Fruit fly (Drosophila melanogaster) whole organism, embryonic: ENCODE results near the gene CG14154.

Experiments
- Adf1 ChIP-seq: fragments of 200-800 bp; sonication (Bioruptor generic); IDR thresholded peaks from 2 replicates; pipeline ENCODE4 v1.3.6; 2022; ENCODE audit warnings: missing biosample characterization, missing genetic modification characterization
- Asciz ChIP-seq: fragments of 200-800 bp; sonication (Bioruptor generic); optimal IDR thresholded peaks from 2 replicates; lab custom pipeline; 2017; ENCODE audit warnings: missing biosample characterization, mild to moderate bottlenecking, missing genetic modification characterization, missing genetic modification reagents
- BtbVII ChIP-seq: fragments of 200-800 bp; sonication (Bioruptor generic); optimal IDR thresholded peaks from 3 replicates; lab custom pipeline; 2017; ENCODE audit warnings: missing biosample characterization, mild to moderate bottlenecking, missing genetic modification characterization
- CG10147 ChIP-seq: fragments of 200-800 bp; sonication (Bioruptor generic); optimal IDR thresholded peaks from 2 replicates; lab custom pipeline; 2019; ENCODE audit warnings: missing biosample characterization, mild to moderate bottlenecking, missing genetic modification characterization, moderate library complexity
- CG10267 ChIP-seq: fragments of 200-800 bp; sonication (Bioruptor generic); optimal IDR thresholded peaks from 2 replicates; lab custom pipeline; 2018; ENCODE audit warnings: missing biosample characterization, mild to moderate bottlenecking, missing genetic modification characterization, moderate library complexity
- CG11695 ChIP-seq: fragments of 200-800 bp; sonication (Bioruptor generic); IDR thresholded peaks from 3 replicates; pipeline ENCODE4 v1.3.6; 2022; ENCODE audit warnings: missing biosample characterization, missing genetic modification characterization
- CG12071 ChIP-seq: fragments of 200-800 bp; sonication (Bioruptor generic); optimal IDR thresholded peaks from 3 replicates; lab custom pipeline; 2018; ENCODE audit warnings: missing biosample characterization, mild to moderate bottlenecking, missing genetic modification characterization
- CG12155 ChIP-seq: fragments of 200-800 bp; sonication (Bioruptor generic); optimal IDR thresholded peaks from 3 replicates; lab custom pipeline; 2016; ENCODE audit warnings: missing biosample characterization, missing genetic modification characterization
- CG12744 ChIP-seq: fragments of 200-800 bp; sonication (Bioruptor generic); optimal IDR thresholded peaks from 2 replicates; lab custom pipeline; 2016; ENCODE audit warnings: missing biosample characterization, missing genetic modification characterization
- CG12942 ChIP-seq: fragments of 200-800 bp; sonication (Bioruptor generic); optimal IDR thresholded peaks from 3 replicates; lab custom pipeline; 2016; ENCODE audit warnings: missing biosample characterization, missing genetic modification characterization
- CG14710 ChIP-seq: fragments of 200-800 bp; sonication (Bioruptor generic); optimal IDR thresholded peaks from 3 replicates; lab custom pipeline; 2019; ENCODE audit warnings: missing biosample characterization, mild to moderate bottlenecking, missing genetic modification characterization, moderate library complexity
- CG15601 ChIP-seq: fragments of 200-800 bp; sonication (Bioruptor generic); optimal IDR thresholded peaks from 3 replicates; lab custom pipeline; 2019; ENCODE audit warnings: missing biosample characterization, mild to moderate bottlenecking, missing genetic modification characterization, moderate library complexity
- CG1602 ChIP-seq: fragments of 200-800 bp; sonication (Bioruptor generic); optimal IDR thresholded peaks from 3 replicates; lab custom pipeline; 2016; ENCODE audit warnings: missing biosample characterization, missing genetic modification characterization
- CG1792 ChIP-seq: fragments of 200-800 bp; sonication (Bioruptor generic); optimal IDR thresholded peaks from 2 replicates; lab custom pipeline; 2016; ENCODE audit warnings: missing biosample characterization, missing genetic modification characterization
- CG30020 ChIP-seq: fragments of 200-800 bp; optimal IDR thresholded peaks from 2 replicates; lab custom pipeline; 2019; ENCODE audit warnings: missing biosample characterization, mild to moderate bottlenecking, missing genetic modification characterization, moderate library complexity
- CG3281 ChIP-seq: fragments of 200-800 bp; sonication (Bioruptor generic); optimal IDR thresholded peaks from 3 replicates; lab custom pipeline; 2017; ENCODE audit warnings: missing biosample characterization, mild to moderate bottlenecking, missing genetic modification characterization
- CG33557 ChIP-seq: fragments of 200-800 bp; sonication (Bioruptor generic); optimal IDR thresholded peaks from 2 replicates; lab custom pipeline; 2019; ENCODE audit warnings: missing biosample characterization, mild to moderate bottlenecking, missing genetic modification characterization, moderate library complexity
- CG7786 ChIP-seq: fragments of 200-800 bp; sonication (Bioruptor generic); optimal IDR thresholded peaks from 2 replicates; lab custom pipeline; 2016; ENCODE audit warnings: missing biosample characterization, missing genetic modification characterization
- CG9817 ChIP-seq: fragments of 200-800 bp; sonication (Bioruptor generic); optimal IDR thresholded peaks from 2 replicates; lab custom pipeline; 2018; ENCODE audit warnings: missing biosample characterization, mild to moderate bottlenecking, missing genetic modification characterization, moderate library complexity
- CG9876 ChIP-seq: fragments of 200-800 bp; sonication (Bioruptor generic); optimal IDR thresholded peaks from 2 replicates; lab custom pipeline; 2016; ENCODE audit warnings: missing biosample characterization, missing genetic modification characterization
- Doc3 ChIP-seq: fragments of 200-800 bp; sonication (Bioruptor generic); IDR thresholded peaks from 3 replicates; pipeline ENCODE4 v1.3.6; 2022; ENCODE audit warnings: missing biosample characterization, missing genetic modification characterization; ENCODE audit not compliant: partially characterized antibody
- HLH54F ChIP-seq: fragments of 200-800 bp; sonication (Bioruptor generic); optimal IDR thresholded peaks from 3 replicates; lab custom pipeline; 2016; ENCODE audit warnings: missing biosample characterization, missing genetic modification characterization
- Hmr ChIP-seq: fragments of 200-800 bp; sonication (Bioruptor generic); optimal IDR thresholded peaks from 3 replicates; lab custom pipeline; 2017; ENCODE audit warnings: mild to moderate bottlenecking, missing biosample characterization, missing genetic modification reagents, missing genetic modification characterization
- Hr3 ChIP-seq: fragments of 200-800 bp; sonication (Bioruptor generic); optimal IDR thresholded peaks from 3 replicates; lab custom pipeline; 2016; ENCODE audit warnings: missing biosample characterization, missing genetic modification characterization
- Max ChIP-seq: fragments of 200-800 bp; sonication (Bioruptor generic); optimal IDR thresholded peaks from 2 replicates; lab custom pipeline; 2016; ENCODE audit warnings: missing biosample characterization, mild to moderate bottlenecking, missing genetic modification characterization
- Sox102F ChIP-seq: fragments of 200-800 bp; sonication (Bioruptor generic); optimal IDR thresholded peaks from 2 replicates; lab custom pipeline; 2018; ENCODE audit warnings: missing biosample characterization, mild to moderate bottlenecking, missing genetic modification characterization, moderate library complexity
- bab2 ChIP-seq: fragments of 200-800 bp; sonication (Bioruptor generic); optimal IDR thresholded peaks from 2 replicates; lab custom pipeline; 2016; ENCODE audit warnings: missing biosample characterization, missing genetic modification characterization
- bigmax ChIP-seq: fragments of 200-800 bp; sonication (Bioruptor generic); optimal IDR thresholded peaks from 2 replicates; lab custom pipeline; 2018; ENCODE audit warnings: missing biosample characterization, mild to moderate bottlenecking, missing genetic modification characterization
- bsh ChIP-seq, 2 experiments: fragments of 200-800 bp; sonication (Bioruptor generic); optimal IDR thresholded peaks; 2 replicates each; lab custom pipeline; 2017 to 2018; ENCODE audit warnings: mild to moderate bottlenecking in 2 of 2, missing biosample characterization in 2 of 2, missing genetic modification characterization in 2 of 2, moderate library complexity in 1 of 2
- dati ChIP-seq: fragments of 200-800 bp; sonication (Bioruptor generic); IDR thresholded peaks from 2 replicates; pipeline ENCODE4 v1.3.6; 2022; ENCODE audit warnings: missing biosample characterization, missing genetic modification characterization
- dysf ChIP-seq: fragments of 200-800 bp; sonication (Bioruptor generic); IDR thresholded peaks from 3 replicates; pipeline ENCODE4 v1.3.6; 2022; ENCODE audit warnings: missing biosample characterization, missing genetic modification characterization
- exex ChIP-seq: fragments of 200-800 bp; sonication (Bioruptor generic); optimal IDR thresholded peaks from 4 replicates; lab custom pipeline; 2018; ENCODE audit warnings: missing biosample characterization, mild to moderate bottlenecking, missing genetic modification characterization, moderate library complexity
- grau ChIP-seq: fragments of 200-800 bp; optimal IDR thresholded peaks from 3 replicates; lab custom pipeline; 2019; ENCODE audit warnings: missing biosample characterization, mild to moderate bottlenecking, missing genetic modification characterization, moderate library complexity
- jigr1 ChIP-seq: fragments of 200-800 bp; sonication (Bioruptor generic); IDR thresholded peaks from 3 replicates; pipeline ENCODE4 v1.3.6; 2022; ENCODE audit warnings: missing biosample characterization, missing genetic modification characterization
- pb ChIP-seq: fragments of 200-800 bp; sonication (Bioruptor generic); optimal IDR thresholded peaks from 3 replicates; lab custom pipeline; 2016; ENCODE audit warnings: missing biosample characterization, missing genetic modification characterization
- peb ChIP-seq: fragments of 200-800 bp; sonication (Bioruptor generic); IDR thresholded peaks from 2 replicates; pipeline ENCODE4 v1.3.6; 2022; ENCODE audit warnings: missing biosample characterization, missing genetic modification characterization
- phol ChIP-seq: fragments of 200-800 bp; sonication (Bioruptor generic); optimal IDR thresholded peaks from 3 replicates; lab custom pipeline; 2018; ENCODE audit warnings: missing biosample characterization, mild to moderate bottlenecking, missing genetic modification characterization, moderate library complexity
- ranshi ChIP-seq: fragments of 200-800 bp; sonication (Bioruptor generic); IDR thresholded peaks from 2 replicates; pipeline ENCODE4 v1.3.6; 2022; ENCODE audit warnings: missing biosample characterization, missing genetic modification characterization
- sc ChIP-seq, 3 experiments: fragments of >200 bp in 2 of 3; fragments of 200-800 bp in 1 of 3; sonication (Bioruptor generic) in 1 of 3; optimal IDR thresholded peaks; 2 replicates in 2 of 3; 3 replicates in 1 of 3; lab custom pipeline; 2017; ENCODE audit warnings: mild to moderate bottlenecking in 1 of 3, missing biosample characterization in 1 of 3, missing genetic modification characterization in 1 of 3, missing genetic modification reagents in 1 of 3
- sd ChIP-seq: fragments of 200-800 bp; sonication (Bioruptor generic); optimal IDR thresholded peaks from 3 replicates; lab custom pipeline; 2018; ENCODE audit warnings: missing biosample characterization, mild to moderate bottlenecking, missing genetic modification characterization, moderate library complexity
- sima ChIP-seq: fragments of 200-800 bp; sonication (Bioruptor generic); optimal IDR thresholded peaks from 2 replicates; lab custom pipeline; 2016; ENCODE audit warnings: missing biosample characterization, missing genetic modification characterization
- sob ChIP-seq: fragments of 200-800 bp; sonication (Bioruptor generic); IDR thresholded peaks from 2 replicates; pipeline ENCODE4 v1.3.6; 2022; ENCODE audit warnings: missing biosample characterization, missing genetic modification characterization
- sqz ChIP-seq: fragments of 200-800 bp; sonication (Bioruptor generic); optimal IDR thresholded peaks from 3 replicates; lab custom pipeline; 2018; ENCODE audit warnings: missing biosample characterization, mild to moderate bottlenecking, missing genetic modification characterization
- stc ChIP-seq: fragments of 200-800 bp; sonication (Bioruptor generic); IDR thresholded peaks from 2 replicates; pipeline ENCODE4 v1.3.6; 2022; ENCODE audit warnings: missing biosample characterization, missing genetic modification characterization
- trh ChIP-seq: fragments of 200-800 bp; sonication (Bioruptor generic); optimal IDR thresholded peaks from 2 replicates; lab custom pipeline; 2016; ENCODE audit warnings: missing biosample characterization, missing genetic modification characterization
- twi ChIP-seq: fragments of 200-800 bp; optimal IDR thresholded peaks from 2 replicates; lab custom pipeline; 2019; ENCODE audit warnings: missing biosample characterization, mild to moderate bottlenecking, missing genetic modification characterization, moderate library complexity
- vvl ChIP-seq: fragments of 200-800 bp; sonication (Bioruptor generic); IDR thresholded peaks from 2 replicates; pipeline ENCODE4 v1.3.6; 2022; ENCODE audit warnings: missing biosample characterization, missing genetic modification characterization
- yki ChIP-seq: fragments of >200 bp; optimal IDR thresholded peaks from 3 replicates; lab custom pipeline; 2018
- zf30C ChIP-seq: fragments of 200-800 bp; sonication (Bioruptor generic); optimal IDR thresholded peaks from 3 replicates; lab custom pipeline; 2018; ENCODE audit warnings: missing biosample characterization, mild to moderate bottlenecking, missing genetic modification characterization

Gene CG14154

dm6 chr3L:10656451-10657198, 14.9 kb downstream of the CG14154 start (continued):
- TF ChIP-seq CG1792 (GFP tag; lab: Kevin White, UChicago) (peak; percentile 70), CG11695 (peak; percentile 15; the same call in 1 of the 3 replicates), pb (GFP tag; lab: Kevin White, UChicago) (peak; percentile 8), zf30C (no peak), bab2 (GFP tag; lab: Kevin White, UChicago) (peak; percentile 81), sima (GFP tag; lab: Kevin White, UChicago) (peak; percentile 19), ranshi (peak; percentile 60; the same call in 1 of the 2 replicates), CG30020 (tag; lab: Kevin White, UChicago) (no peak), CG12942 (GFP tag; lab: Kevin White, UChicago) (peak; percentile 62), Hmr (GFP tag; lab: Kevin White, UChicago) (peak; percentile 79), trh (GFP tag; lab: Kevin White, UChicago) (peak; percentile 45), CG3281 (GFP tag; lab: Kevin White, UChicago) (peak; percentile 69), Adf1 (GFP tag; lab: Robert Waterston, UW) (no peak), Doc3 (GFP tag; lab: Robert Waterston, UW) (no peak), Sox102F (GFP tag; lab: Kevin White, UChicago) (peak; percentile 70), Hr3 (GFP tag; lab: Kevin White, UChicago) (peak; percentile 23), sc (optimal IDR thresholded peaks at IDR 0.05; lab: Kevin White, UChicago) (no peak), sc (GFP tag; optimal IDR thresholded peaks at IDR 0.05; lab: Kevin White, UChicago) (peak; percentile 62), CG15601 (tag; lab: Kevin White, UChicago) (peak; percentile 79), sd (tag; lab: Kevin White, UChicago) (peak; percentile 12), bigmax (GFP tag; lab: Kevin White, UChicago) (peak; percentile 13), vvl (no peak), grau (tag; lab: Kevin White, UChicago) (peak; percentile 43), CG14710 (tag; lab: Kevin White, UChicago) (peak; percentile 41), phol (no peak), CG9876 (peak; percentile 1), CG9817 (tag; lab: Kevin White, UChicago) (peak; percentile 45), twi (tag; lab: Kevin White, UChicago) (peak; percentile 97), HLH54F (GFP tag; lab: Kevin White, UChicago) (peak; percentile 2), sob (GFP tag; lab: Robert Waterston, UW) (peak; percentile 75; the same call in 1 of the 2 replicates), exex (tag; lab: Kevin White, UChicago) (peak; percentile 22), CG10267 (tag; lab: Kevin White, UChicago) (peak; percentile 3), BtbVII (GFP tag; lab: Kevin White, UChicago) (peak; percentile 73), dati (GFP tag; lab: Robert Waterston, UW) (no peak), CG10147 (peak; percentile 50), peb (GFP tag; lab: Robert Waterston, UW) (no peak), sqz (GFP tag; lab: Kevin White, UChicago) (peak; percentile 36), yki (no peak), bsh (GFP tag; optimal IDR thresholded peaks at IDR 0.05; lab: Kevin White, UChicago) (peak in 1 of 2 experiments; percentile 72), stc (GFP tag; lab: Robert Waterston, UW) (peak; percentile 51; the same call in 1 of the 2 replicates), CG12744 (GFP tag; lab: Kevin White, UChicago) (peak; percentile 53), CG33557 (GFP tag; lab: Kevin White, UChicago) (peak; percentile 40), jigr1 (GFP tag; lab: Robert Waterston, UW) (no peak), CG7786 (GFP tag; lab: Kevin White, UChicago) (peak; percentile 26), dysf (GFP tag; lab: Robert Waterston, UW) (no peak), CG1602 (GFP tag; lab: Kevin White, UChicago) (peak; percentile 33), Max (GFP tag; lab: Kevin White, UChicago) (peak; percentile 10), Asciz (GFP tag; lab: Kevin White, UChicago) (peak; percentile 91), CG12071 (peak; percentile 88), CG12155 (GFP tag; lab: Kevin White, UChicago) (peak; percentile 32)
